Fruit fly (Drosophila melanogaster): ENCODE results near the gene CG11162.

The CG11162 gene

DNA sequence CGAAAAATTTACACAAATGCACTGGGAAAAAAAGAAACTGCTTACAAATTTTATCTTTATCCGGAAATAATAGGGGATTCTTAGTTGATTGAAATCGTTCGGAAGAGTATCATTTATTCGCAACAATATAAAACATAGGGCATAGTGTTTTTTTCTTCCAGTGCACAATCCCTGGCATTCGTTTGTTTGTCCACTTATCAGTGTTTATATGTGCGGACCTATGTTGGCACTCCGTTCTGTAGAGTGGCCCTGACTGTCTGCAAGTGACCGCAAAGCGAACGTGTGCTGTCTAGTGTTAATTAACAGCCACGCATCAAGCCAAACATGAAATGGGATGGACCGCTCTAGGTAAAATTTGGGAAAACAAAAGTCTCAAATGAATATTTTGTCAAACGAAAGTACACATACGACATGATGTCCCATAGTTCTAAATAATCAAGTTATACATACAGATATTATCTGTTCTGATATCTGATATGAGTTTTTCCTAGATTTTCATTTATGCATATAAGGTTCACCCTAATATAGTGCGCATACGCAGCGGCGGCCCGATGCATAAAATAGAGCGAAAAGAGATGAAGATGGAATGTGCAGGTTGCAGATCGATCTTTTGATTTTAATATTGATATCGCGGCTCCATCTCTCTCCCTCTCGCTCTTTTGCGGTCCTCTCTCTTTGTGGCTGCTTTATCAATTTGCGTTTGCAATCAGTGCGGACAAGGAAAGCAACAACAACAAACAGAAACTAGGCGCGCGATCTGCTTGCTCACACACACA, 35.4 kb upstream of the CG11162 start (continued):
- TF ChIP-seq CG7839 (tag; optimal IDR thresholded peaks at IDR 0.05) (peak; percentile 95), YL-1 (GFP tag; optimal IDR thresholded peaks at IDR 0.05) (peak; percentile 79), Mad (GFP tag; optimal IDR thresholded peaks at IDR 0.05) (peak; percentile 92), dmrt11E (tag; optimal IDR thresholded peaks at IDR 0.05) (peak; percentile 81), sisA (GFP tag; IDR thresholded peaks at IDR 0.05) (peak; percentile 92), CG9727 (GFP tag; optimal IDR thresholded peaks at IDR 0.05) (peak; percentile 91), sob (GFP tag; IDR thresholded peaks at IDR 0.05) (peak; percentile 94), Hr3 (GFP tag; optimal IDR thresholded peaks at IDR 0.05) (peak; percentile 91), CG10565 (GFP tag; optimal IDR thresholded peaks at IDR 0.05) (peak; percentile 69), gcm2 (GFP tag; optimal IDR thresholded peaks at IDR 0.05) (peak; percentile 94), CG17361 (GFP tag; IDR thresholded peaks at IDR 0.05) (peak; percentile 93), lov (optimal IDR thresholded peaks at IDR 0.05) (no peak), lov (GFP tag; IDR thresholded peaks at IDR 0.05) (peak; percentile 88), wor (GFP tag; IDR thresholded peaks at IDR 0.05) (peak; percentile 83), CoRest (tag; optimal IDR thresholded peaks at IDR 0.05) (peak; percentile 96), B-H1 (GFP tag; IDR thresholded peaks at IDR 0.05) (peak; percentile 89), CG15269 (tag; optimal IDR thresholded peaks at IDR 0.05) (peak; percentile 94), Dad (GFP tag; optimal IDR thresholded peaks at IDR 0.05) (peak; percentile 91), CG33557 (GFP tag; optimal IDR thresholded peaks at IDR 0.05) (peak; percentile 68), MBD-R2 (GFP tag; IDR thresholded peaks at IDR 0.05) (peak; percentile 83), usp (GFP tag; optimal IDR thresholded peaks at IDR 0.05) (no peak), Ssrp (tag; optimal IDR thresholded peaks at IDR 0.05) (peak; percentile 89), CG18764 (GFP tag; optimal IDR thresholded peaks at IDR 0.05) (peak; percentile 87), CG18619 (GFP tag; optimal IDR thresholded peaks at IDR 0.05) (peak; percentile 93), danr (GFP tag; IDR thresholded peaks at IDR 0.05) (peak; percentile 88), CG1832 (GFP tag; optimal IDR thresholded peaks at IDR 0.05) (no peak), gcm (GFP tag; optimal IDR thresholded peaks at IDR 0.05) (peak; percentile 86), CG10462 (GFP tag; optimal IDR thresholded peaks at IDR 0.05) (peak; percentile 90)

DNA sequence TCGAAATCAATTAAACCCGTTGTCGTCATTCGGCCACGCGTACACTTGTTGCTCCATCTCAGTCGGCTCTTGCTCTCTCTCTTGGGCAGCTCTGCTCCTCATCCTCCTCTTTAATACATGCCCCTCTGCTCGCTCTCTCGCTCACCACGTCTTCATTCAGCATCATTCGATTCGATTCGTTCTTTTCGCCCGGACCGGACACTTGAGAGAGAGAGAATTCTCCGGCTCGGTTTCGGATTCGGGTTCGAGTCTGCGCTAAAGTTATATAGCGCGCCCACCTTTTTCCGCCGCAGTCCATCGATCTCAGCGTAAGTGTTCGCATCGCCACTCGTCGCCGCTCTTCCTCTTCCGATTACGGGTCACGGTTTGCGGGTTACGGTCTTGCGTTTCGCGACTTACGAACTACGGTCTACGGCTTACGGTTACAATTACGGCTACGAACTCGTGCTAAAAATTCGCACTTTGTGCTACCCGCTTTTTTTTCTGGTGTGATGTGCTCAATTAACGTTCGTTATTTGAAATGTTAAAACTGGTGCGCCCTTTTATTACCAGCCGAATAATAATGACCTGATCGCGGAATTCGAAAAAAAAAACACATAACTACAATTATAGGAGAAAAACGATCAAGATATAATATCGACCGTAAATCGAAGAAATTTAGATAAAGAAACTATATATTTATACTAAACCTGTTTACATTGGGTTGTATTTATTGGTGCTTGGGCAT, 34.6 kb upstream of the CG11162 start:
- TF ChIP-seq so (GFP tag; IDR thresholded peaks at IDR 0.05) (peak; percentile 25; the same call in 2 of the 3 replicates), CG11456 (GFP tag; IDR thresholded peaks at IDR 0.05) (no peak), CG17361 (GFP tag; IDR thresholded peaks at IDR 0.05) (no peak), CG8924 (tag; optimal IDR thresholded peaks at IDR 0.05) (no peak), Trl (optimal IDR thresholded peaks at IDR 0.05) (peak; percentile 91 to 95), Trl (GFP tag; optimal IDR thresholded peaks at IDR 0.05) (peak; percentile 34), wor (GFP tag; IDR thresholded peaks at IDR 0.05) (no peak), GATAe (GFP tag; conservative IDR thresholded peaks at IDR 0.05) (no peak), NFAT (GFP tag; IDR thresholded peaks at IDR 0.05) (peak; percentile 55; the same call in 1 of the 2 replicates), CG15479 (GFP tag; optimal IDR thresholded peaks at IDR 0.05) (peak; percentile 60), MTF-1 (GFP tag; optimal IDR thresholded peaks at IDR 0.05; ENCODE audit: borderline replicate concordance) (peak; percentile 35), CG30431 (GFP tag; optimal IDR thresholded peaks at IDR 0.05) (no peak), CG13287 (GFP tag; IDR thresholded peaks at IDR 0.05; ENCODE audit: partially characterized antibody) (peak; percentile 28; the same call in 1 of the 2 replicates), PHDP (tag; optimal IDR thresholded peaks at IDR 0.05) (no peak), HHEX (GFP tag; optimal IDR thresholded peaks at IDR 0.05) (no peak), CG6254 (GFP tag; optimal IDR thresholded peaks at IDR 0.05) (no peak), CG4404 (GFP tag; IDR thresholded peaks at IDR 0.05) (no peak), CG3838 (GFP tag; optimal IDR thresholded peaks at IDR 0.05) (no peak), CG15696 (tag; optimal IDR thresholded peaks at IDR 0.05) (no peak), Fer2 (tag; optimal IDR thresholded peaks at IDR 0.05) (no peak), Asciz (GFP tag; optimal IDR thresholded peaks at IDR 0.05) (no peak), az2 (GFP tag; optimal IDR thresholded peaks at IDR 0.05) (no peak), CG34376 (GFP tag; optimal IDR thresholded peaks at IDR 0.05) (peak; percentile 50)
